Fruit fly (Drosophila melanogaster) whole organism, embryonic: ENCODE results near the gene CG46462.
A peak's percentile ranks its signal among the peaks of the same experiment; 100 is the strongest.

Source experiments
- B-H1 ChIP-seq: fragments of 200-800 bp; sonication (Bioruptor generic); IDR thresholded peaks from 3 replicates; pipeline ENCODE4 v1.3.6; 2022; ENCODE audit warnings: missing biosample characterization, missing genetic modification characterization
- B-H2 ChIP-seq: fragments of 200-800 bp; sonication (Bioruptor generic); optimal IDR thresholded peaks from 2 replicates; lab custom pipeline; 2018; ENCODE audit warnings: missing biosample characterization, mild to moderate bottlenecking, missing genetic modification characterization
- CG1024 ChIP-seq: fragments of 200-800 bp; sonication (Bioruptor generic); IDR thresholded peaks from 2 replicates; pipeline ENCODE4 v1.3.6; 2022; ENCODE audit warnings: missing biosample characterization, missing genetic modification characterization
- CG12391 ChIP-seq: fragments of 200-800 bp; sonication (Bioruptor generic); optimal IDR thresholded peaks from 3 replicates; lab custom pipeline; 2018; ENCODE audit warnings: missing biosample characterization, mild to moderate bottlenecking, missing genetic modification characterization, moderate library complexity
- CG12744 ChIP-seq: fragments of 200-800 bp; sonication (Bioruptor generic); optimal IDR thresholded peaks from 2 replicates; lab custom pipeline; 2016; ENCODE audit warnings: missing biosample characterization, missing genetic modification characterization
- CG12769 ChIP-seq: fragments of 200-800 bp; sonication (Bioruptor generic); optimal IDR thresholded peaks from 2 replicates; lab custom pipeline; 2019; ENCODE audit warnings: missing biosample characterization, mild to moderate bottlenecking, missing genetic modification characterization, moderate library complexity
- CG14965 ChIP-seq: fragments of 200-800 bp; sonication (Bioruptor generic); optimal IDR thresholded peaks from 2 replicates; lab custom pipeline; 2016; ENCODE audit warnings: missing biosample characterization, missing genetic modification characterization, borderline replicate concordance
- CG1602 ChIP-seq: fragments of 200-800 bp; sonication (Bioruptor generic); optimal IDR thresholded peaks from 3 replicates; lab custom pipeline; 2016; ENCODE audit warnings: missing biosample characterization, missing genetic modification characterization
- CG16813 ChIP-seq: fragments of 200-800 bp; sonication (Bioruptor generic); IDR thresholded peaks from 3 replicates; pipeline ENCODE4 v1.3.6; 2022; ENCODE audit warnings: missing biosample characterization, missing genetic modification characterization; ENCODE audit not compliant: partially characterized antibody
- CG17568 ChIP-seq: fragments of 200-800 bp; sonication (Bioruptor generic); optimal IDR thresholded peaks from 2 replicates; lab custom pipeline; 2018; ENCODE audit warnings: missing biosample characterization, mild to moderate bottlenecking, missing genetic modification characterization, moderate library complexity
- CG17802 ChIP-seq: fragments of 200-800 bp; sonication (Bioruptor generic); optimal IDR thresholded peaks from 2 replicates; lab custom pipeline; 2018; ENCODE audit warnings: missing biosample characterization, mild to moderate bottlenecking, missing genetic modification characterization, moderate library complexity
- CG18619 ChIP-seq: fragments of 200-800 bp; sonication (Bioruptor generic); optimal IDR thresholded peaks from 3 replicates; lab custom pipeline; 2017; ENCODE audit warnings: missing biosample characterization, mild to moderate bottlenecking, missing genetic modification characterization
- CG4820 ChIP-seq: fragments of 200-800 bp; sonication (Bioruptor generic); optimal IDR thresholded peaks from 3 replicates; lab custom pipeline; 2016; ENCODE audit warnings: missing biosample characterization, missing genetic modification characterization
- CG7928 ChIP-seq: fragments of 200-800 bp; sonication (Bioruptor generic); optimal IDR thresholded peaks from 2 replicates; lab custom pipeline; 2017; ENCODE audit warnings: missing biosample characterization, mild to moderate bottlenecking, missing genetic modification characterization
- CG7987 ChIP-seq: fragments of 200-800 bp; sonication (Bioruptor generic); optimal IDR thresholded peaks from 2 replicates; lab custom pipeline; 2018; ENCODE audit warnings: missing biosample characterization, mild to moderate bottlenecking, missing genetic modification characterization, moderate library complexity
- CG8388 ChIP-seq: fragments of 200-800 bp; sonication (Bioruptor generic); optimal IDR thresholded peaks from 2 replicates; lab custom pipeline; 2019; ENCODE audit warnings: missing biosample characterization, mild to moderate bottlenecking, missing genetic modification characterization, moderate library complexity
- CG9215 ChIP-seq: fragments of 200-800 bp; sonication (Bioruptor generic); IDR thresholded peaks from 2 replicates; pipeline ENCODE4 v1.3.6; 2022; ENCODE audit warnings: missing biosample characterization, missing genetic modification characterization
- CG9797 ChIP-seq: fragments of 200-800 bp; sonication (Bioruptor generic); optimal IDR thresholded peaks from 3 replicates; lab custom pipeline; 2018; ENCODE audit warnings: missing biosample characterization, mild to moderate bottlenecking, missing genetic modification characterization
- Dek ChIP-seq: fragments of 200-800 bp; sonication (Bioruptor generic); optimal IDR thresholded peaks from 3 replicates; lab custom pipeline; 2019; ENCODE audit warnings: missing biosample characterization, mild to moderate bottlenecking, missing genetic modification characterization, moderate library complexity
- Dip2 ChIP-seq: fragments of 200-800 bp; sonication (Bioruptor generic); IDR thresholded peaks from 2 replicates; pipeline ENCODE4 v1.3.6; 2022; ENCODE audit warnings: missing biosample characterization, missing genetic modification characterization
- Dll ChIP-seq: fragments of 200-800 bp; sonication (Bioruptor generic); IDR thresholded peaks from 4 replicates; pipeline ENCODE4 v1.3.6; 2022; ENCODE audit warnings: missing biosample characterization, missing genetic modification characterization; ENCODE audit not compliant: partially characterized antibody
- Ets97D ChIP-seq: fragments of 200-800 bp; sonication (Bioruptor generic); optimal IDR thresholded peaks from 3 replicates; lab custom pipeline; 2016; ENCODE audit warnings: missing biosample characterization, missing genetic modification characterization
- HLH4C ChIP-seq: fragments of 200-800 bp; sonication (Bioruptor generic); IDR thresholded peaks from 3 replicates; pipeline ENCODE4 v1.3.6; 2022; ENCODE audit warnings: missing biosample characterization, missing genetic modification characterization; ENCODE audit not compliant: partially characterized antibody
- Hmx ChIP-seq: fragments of 200-800 bp; sonication (Bioruptor generic); optimal IDR thresholded peaks from 2 replicates; lab custom pipeline; 2016; ENCODE audit warnings: missing biosample characterization, missing genetic modification characterization
- Lhr ChIP-seq: fragments of 200-800 bp; sonication (Bioruptor generic); optimal IDR thresholded peaks from 3 replicates; lab custom pipeline; 2017; ENCODE audit warnings: mild to moderate bottlenecking, missing biosample characterization, missing genetic modification reagents, missing genetic modification characterization
- MTF-1 ChIP-seq: fragments of 200-800 bp; sonication (Bioruptor generic); optimal IDR thresholded peaks from 2 replicates; lab custom pipeline; 2018; ENCODE audit warnings: missing biosample characterization, mild to moderate bottlenecking, missing genetic modification characterization, borderline replicate concordance
- Med ChIP-seq: fragments of 200-800 bp; sonication (Bioruptor generic); peaks from one replicate; lab custom pipeline; 2016; ENCODE audit warnings: missing biosample characterization, missing genetic modification characterization, mild to moderate bottlenecking, inconsistent platforms, moderate library complexity
- Nf-YB ChIP-seq: fragments of 200-800 bp; sonication (Bioruptor generic); optimal IDR thresholded peaks from 3 replicates; lab custom pipeline; 2019; ENCODE audit warnings: missing biosample characterization, mild to moderate bottlenecking, missing genetic modification characterization, moderate library complexity
- Scr ChIP-seq: fragments of 200-800 bp; sonication (Bioruptor generic); IDR thresholded peaks from 2 replicates; pipeline ENCODE4 v1.3.6; 2022; ENCODE audit warnings: missing biosample characterization, missing genetic modification characterization; ENCODE audit not compliant: partially characterized antibody
- Trl ChIP-seq, 3 experiments: fragments of >200 bp in 2 of 3; fragments of 200-800 bp in 1 of 3; sonication (Bioruptor generic) in 1 of 3; optimal IDR thresholded peaks; 2 replicates in 1 of 3; 3 replicates in 2 of 3; lab custom pipeline; 2016 to 2017; ENCODE audit warnings: missing biosample characterization in 1 of 3, missing genetic modification characterization in 1 of 3
- cas ChIP-seq: fragments of 200-800 bp; sonication (Bioruptor generic); IDR thresholded peaks from 2 replicates; pipeline ENCODE4 v1.3.6; 2022; ENCODE audit warnings: missing biosample characterization, missing genetic modification characterization
- chinmo ChIP-seq: fragments of 200-800 bp; sonication (Bioruptor generic); IDR thresholded peaks from 4 replicates; pipeline ENCODE4 v1.3.6; 2022; ENCODE audit warnings: missing biosample characterization, missing genetic modification characterization; ENCODE audit not compliant: partially characterized antibody
- crc ChIP-seq: fragments of 200-800 bp; sonication (Bioruptor generic); optimal IDR thresholded peaks from 2 replicates; lab custom pipeline; 2016; ENCODE audit warnings: missing biosample characterization, missing genetic modification characterization
- danr ChIP-seq: fragments of 200-800 bp; sonication (Bioruptor generic); IDR thresholded peaks from 2 replicates; pipeline ENCODE4 v1.3.6; 2022; ENCODE audit warnings: missing biosample characterization, missing genetic modification characterization
- dmrt99B ChIP-seq: fragments of 200-800 bp; sonication (Bioruptor generic); optimal IDR thresholded peaks from 2 replicates; lab custom pipeline; 2018; ENCODE audit warnings: missing biosample characterization, mild to moderate bottlenecking, missing genetic modification characterization, moderate library complexity
- gcm ChIP-seq: fragments of 200-800 bp; sonication (Bioruptor generic); optimal IDR thresholded peaks from 2 replicates; lab custom pipeline; 2019; ENCODE audit warnings: missing biosample characterization, mild to moderate bottlenecking, missing genetic modification characterization, moderate library complexity
- her ChIP-seq: fragments of 200-800 bp; sonication (Bioruptor generic); optimal IDR thresholded peaks from 2 replicates; lab custom pipeline; 2016; ENCODE audit warnings: missing biosample characterization, missing genetic modification characterization
- klu ChIP-seq: fragments of 200-800 bp; sonication (Bioruptor generic); IDR thresholded peaks from 2 replicates; pipeline ENCODE4 v1.3.6; 2022; ENCODE audit warnings: missing biosample characterization, missing genetic modification characterization
- p53 ChIP-seq: fragments of 200-800 bp; sonication (Bioruptor generic); optimal IDR thresholded peaks from 2 replicates; lab custom pipeline; 2016; ENCODE audit warnings: missing biosample characterization, missing genetic modification characterization
- pb ChIP-seq: fragments of 200-800 bp; sonication (Bioruptor generic); optimal IDR thresholded peaks from 3 replicates; lab custom pipeline; 2016; ENCODE audit warnings: missing biosample characterization, missing genetic modification characterization
- phol ChIP-seq: fragments of 200-800 bp; sonication (Bioruptor generic); optimal IDR thresholded peaks from 3 replicates; lab custom pipeline; 2018; ENCODE audit warnings: missing biosample characterization, mild to moderate bottlenecking, missing genetic modification characterization, moderate library complexity
- sisA ChIP-seq: fragments of 200-800 bp; sonication (Bioruptor generic); IDR thresholded peaks from 2 replicates; pipeline ENCODE4 v1.3.6; 2022; ENCODE audit warnings: missing biosample characterization, missing genetic modification characterization
- tgo ChIP-seq: fragments of 200-800 bp; sonication (Bioruptor generic); IDR thresholded peaks from 3 replicates; pipeline ENCODE4 v1.3.6; 2022; ENCODE audit warnings: missing biosample characterization, missing genetic modification characterization
- ttk ChIP-seq: fragments of 200-800 bp; sonication (Bioruptor generic); IDR thresholded peaks from 2 replicates; pipeline ENCODE4 v2.1.2; 2022; ENCODE audit warnings: missing biosample characterization, missing genetic modification characterization
- unc-4 ChIP-seq: fragments of 200-800 bp; sonication (Bioruptor generic); IDR thresholded peaks from 2 replicates; pipeline ENCODE4 v1.3.6; 2022; ENCODE audit warnings: missing biosample characterization, missing genetic modification characterization; ENCODE audit not compliant: partially characterized antibody
- wek ChIP-seq: fragments of 200-800 bp; sonication (Bioruptor generic); optimal IDR thresholded peaks from 3 replicates; lab custom pipeline; 2018; ENCODE audit warnings: missing biosample characterization, mild to moderate bottlenecking, missing genetic modification characterization, moderate library complexity
- wor ChIP-seq: fragments of 200-800 bp; sonication (Bioruptor generic); IDR thresholded peaks from 2 replicates; pipeline ENCODE4 v1.3.6; 2022; ENCODE audit warnings: missing biosample characterization, missing genetic modification characterization

CG46462 gene

DNA sequence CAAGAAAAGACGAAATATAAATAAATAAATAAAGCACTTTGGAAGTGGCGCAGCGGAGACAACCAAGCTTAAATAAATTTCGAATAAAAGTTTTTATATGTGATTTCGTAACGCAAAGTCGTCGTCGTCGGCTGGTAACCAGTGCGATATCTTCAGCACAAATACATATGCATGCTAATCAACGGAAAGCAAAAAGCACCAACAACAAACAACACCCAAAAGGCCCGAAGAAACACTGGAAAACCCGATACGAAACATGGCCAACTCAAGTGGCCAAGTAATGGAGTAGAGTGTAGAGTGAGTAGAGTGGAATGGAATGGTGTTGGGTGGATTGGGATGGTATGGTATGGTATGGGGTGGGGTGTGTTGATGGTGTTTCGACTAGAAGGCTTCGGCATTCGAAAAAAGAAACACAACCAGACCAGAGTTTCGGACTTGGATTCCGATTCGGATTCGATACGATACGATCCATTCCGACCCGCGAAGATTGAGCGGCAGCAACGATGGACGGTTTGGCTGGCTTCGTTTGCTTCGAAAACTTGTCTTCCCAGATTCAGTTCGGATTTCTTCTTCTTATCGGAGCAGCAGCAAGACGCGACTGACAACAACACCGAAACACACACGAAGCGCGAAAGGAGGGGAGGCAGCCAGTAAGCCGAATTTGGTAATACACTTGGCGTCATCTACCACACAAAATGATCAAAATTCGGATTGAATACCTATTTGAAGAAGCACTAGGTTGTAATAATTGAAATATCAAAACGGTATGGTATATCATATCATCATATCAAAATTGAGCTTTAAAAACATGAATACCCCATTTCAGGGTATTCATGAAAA is 28.7 kb upstream of the CG46462 start (continued):
- TF ChIP-seq cas (GFP tag; lab: Robert Waterston, UW) (peak; percentile 80), Nf-YB (peak; percentile 79), CG18619 (GFP tag; lab: Kevin White, UChicago) (peak; percentile 95), tgo (GFP tag; lab: Robert Waterston, UW) (peak; percentile 94), CG7987 (GFP tag; lab: Kevin White, UChicago) (peak; percentile 80), Scr (no peak), CG8388 (GFP tag; lab: Kevin White, UChicago) (peak; percentile 91), gcm (peak; percentile 89), CG1024 (GFP tag; lab: Robert Waterston, UW) (peak; percentile 54; the same call in 1 of the 2 replicates), pb (GFP tag; lab: Kevin White, UChicago) (peak; percentile 94), dmrt99B (tag; lab: Kevin White, UChicago) (peak; percentile 96), CG17568 (GFP tag; lab: Kevin White, UChicago) (peak; percentile 85), MTF-1 (peak; percentile 85), CG16813 (GFP tag; lab: Robert Waterston, UW) (no peak), Dip2 (no peak), chinmo (GFP tag; lab: Robert Waterston, UW) (0 out of 4 replicates have a peak, but pooled peaks have one; percentile 71), Lhr (GFP tag; lab: Kevin White, UChicago) (peak; percentile 61), Hmx (GFP tag; lab: Kevin White, UChicago) (no peak), Trl (optimal IDR thresholded peaks at IDR 0.05; lab: Kevin White, UChicago) (no peak), Trl (GFP tag; optimal IDR thresholded peaks at IDR 0.05; lab: Kevin White, UChicago) (peak; percentile 97), CG9797 (peak; percentile 15), Med (GFP tag; lab: Kevin White, UChicago) (peak; percentile 99), sisA (peak; percentile 90), danr (GFP tag; lab: Robert Waterston, UW) (peak; percentile 91), wor (GFP tag; lab: Robert Waterston, UW) (peak; percentile 89), CG12391 (peak; percentile 93), Dek (tag; lab: Kevin White, UChicago) (peak; percentile 95), crc (GFP tag; lab: Kevin White, UChicago) (peak; percentile 71), HLH4C (GFP tag; lab: Robert Waterston, UW) (no peak), phol (tag; lab: Kevin White, UChicago) (peak; percentile 90), klu (GFP tag; lab: Robert Waterston, UW) (peak; percentile 83; the same call in 1 of the 2 replicates), CG9215 (GFP tag; lab: Robert Waterston, UW) (peak; percentile 82), B-H1 (GFP tag; lab: Robert Waterston, UW) (peak; percentile 88; the same call in 2 of the 3 replicates), CG14965 (GFP tag; lab: Kevin White, UChicago) (peak; percentile 77), CG4820 (GFP tag; lab: Kevin White, UChicago) (peak; percentile 78), B-H2 (GFP tag; lab: Kevin White, UChicago) (peak; percentile 50), CG7928 (GFP tag; lab: Kevin White, UChicago) (peak; percentile 77), CG1602 (GFP tag; lab: Kevin White, UChicago) (peak; percentile 91), ttk (GFP tag; lab: Robert Waterston, UW) (peak; percentile 96; the same call in 1 of the 2 replicates), CG12744 (GFP tag; lab: Kevin White, UChicago) (peak; percentile 92), wek (GFP tag; lab: Kevin White, UChicago) (peak; percentile 91), p53 (GFP tag; lab: Kevin White, UChicago) (peak; percentile 83), CG12769 (tag; lab: Kevin White, UChicago) (peak; percentile 98), CG17802 (tag; lab: Kevin White, UChicago) (peak; percentile 65), her (peak; percentile 96), unc-4 (GFP tag; lab: Robert Waterston, UW) (no peak), Dll (GFP tag; lab: Robert Waterston, UW) (no peak), Ets97D (peak; percentile 79)
